Worm (Caenorhabditis elegans) whole organism, mixed stage, embryonic: ENCODE data around the gene M03A1.3.

Source experiments
- bed-3 ChIP-seq: fragments of 200-800 bp; sonication (Bioruptor generic); optimal IDR thresholded peaks from 3 replicates; lab custom pipeline; 2018; ENCODE audit warnings: mild to moderate bottlenecking, missing genetic modification characterization, moderate library complexity, missing compliant biosample characterization
- blmp-1 ChIP-seq: fragments of 150-350 bp; optimal IDR thresholded peaks from 2 replicates; lab custom pipeline; 2014; ENCODE audit warnings: missing biosample characterization, missing genetic modification characterization
- ceh-39 ChIP-seq: fragments of 150-350 bp; optimal IDR thresholded peaks from 2 replicates; lab custom pipeline; 2014; ENCODE audit warnings: missing biosample characterization, missing genetic modification characterization
- ceh-43 ChIP-seq: fragments of 200-800 bp; sonication (Bioruptor generic); optimal IDR thresholded peaks from 2 replicates; lab custom pipeline; 2018; ENCODE audit warnings: mild to moderate bottlenecking, missing genetic modification characterization, moderate library complexity, missing compliant biosample characterization
- ceh-83 ChIP-seq: fragments of 200-800 bp; sonication (Bioruptor generic); optimal IDR thresholded peaks from 2 replicates; lab custom pipeline; 2018; ENCODE audit warnings: mild to moderate bottlenecking, missing genetic modification characterization, missing compliant biosample characterization
- ces-1 ChIP-seq: fragments of 150-350 bp; optimal IDR thresholded peaks from 2 replicates; lab custom pipeline; 2014; ENCODE audit warnings: missing biosample characterization, missing genetic modification reagents, missing genetic modification characterization
- cnd-1 ChIP-seq: fragments of 200-800 bp; sonication (Bioruptor generic); optimal IDR thresholded peaks from 2 replicates; lab custom pipeline; 2018; ENCODE audit warnings: mild to moderate bottlenecking, missing genetic modification characterization, missing compliant biosample characterization
- drap-1 ChIP-seq: fragments of 200-800 bp; sonication (Bioruptor generic); optimal IDR thresholded peaks from 3 replicates; lab custom pipeline; 2018; ENCODE audit warnings: mild to moderate bottlenecking, missing genetic modification characterization, missing compliant biosample characterization
- elt-1 ChIP-seq: sonication (generic microtip); optimal IDR thresholded peaks from 2 replicates; lab custom pipeline; 2017; ENCODE audit warnings: missing genetic modification characterization, mild to moderate bottlenecking, missing compliant biosample characterization, antibody characterized with exemption, moderate library complexity, borderline replicate concordance; ENCODE audit not compliant: insufficient read depth
- flh-1 ChIP-seq: fragments of 200-800 bp; sonication (Bioruptor generic); optimal IDR thresholded peaks from 2 replicates; lab custom pipeline; 2018; ENCODE audit warnings: mild to moderate bottlenecking, missing genetic modification characterization, moderate library complexity, missing compliant biosample characterization
- ham-2 ChIP-seq: fragments of 200-800 bp; sonication (Bioruptor generic); optimal IDR thresholded peaks from 2 replicates; lab custom pipeline; 2018; ENCODE audit warnings: mild to moderate bottlenecking, missing genetic modification characterization, missing compliant biosample characterization
- lin-13 ChIP-seq: fragments of 150-350 bp; optimal IDR thresholded peaks from 2 replicates; lab custom pipeline; 2014; ENCODE audit warnings: missing biosample characterization, missing genetic modification characterization
- lin-32 ChIP-seq: fragments of 200-800 bp; sonication (Bioruptor generic); optimal IDR thresholded peaks from 2 replicates; lab custom pipeline; 2018; ENCODE audit warnings: mild to moderate bottlenecking, missing genetic modification characterization, missing compliant biosample characterization
- lsy-2 ChIP-seq: fragments of 150-350 bp; optimal IDR thresholded peaks from 2 replicates; lab custom pipeline; 2014; ENCODE audit warnings: missing biosample characterization, missing genetic modification characterization
- mab-5 ChIP-seq: fragments of 150-350 bp; optimal IDR thresholded peaks from 2 replicates; lab custom pipeline; 2014; ENCODE audit warnings: missing biosample characterization, missing genetic modification characterization
- mep-1 ChIP-seq: fragments of 150-350 bp; optimal IDR thresholded peaks from 2 replicates; lab custom pipeline; 2017; ENCODE audit warnings: missing biosample characterization, missing genetic modification reagents, missing genetic modification characterization, inconsistent platforms
- mls-2 ChIP-seq: sonication (generic microtip); optimal IDR thresholded peaks from 2 replicates; lab custom pipeline; 2016; ENCODE audit warnings: mild to moderate bottlenecking, missing genetic modification characterization, moderate library complexity, missing compliant biosample characterization
- nhr-2 ChIP-seq: fragments of 150-350 bp; optimal IDR thresholded peaks from 2 replicates; lab custom pipeline; 2014; ENCODE audit warnings: missing biosample characterization, missing genetic modification characterization
- nhr-28 ChIP-seq: fragments of 150-350 bp; optimal IDR thresholded peaks from 2 replicates; lab custom pipeline; 2014; ENCODE audit warnings: missing biosample characterization, missing genetic modification characterization
- nhr-76 ChIP-seq: sonication (generic microtip); optimal IDR thresholded peaks from 2 replicates; lab custom pipeline; 2017; ENCODE audit warnings: missing biosample characterization, missing genetic modification characterization
- pha-4 ChIP-seq: fragments of 150-350 bp; optimal IDR thresholded peaks from 2 replicates; lab custom pipeline; 2018; ENCODE audit warnings: missing biosample characterization, missing genetic modification reagents, missing genetic modification characterization
- sem-2 ChIP-seq: fragments of 200-800 bp; sonication (Bioruptor generic); optimal IDR thresholded peaks from 2 replicates; lab custom pipeline; 2018; ENCODE audit warnings: mild to moderate bottlenecking, missing genetic modification characterization, missing compliant biosample characterization
- snpc-4 ChIP-seq: fragments of 150-350 bp; optimal IDR thresholded peaks from 2 replicates; lab custom pipeline; 2014; ENCODE audit warnings: missing biosample characterization, missing genetic modification characterization
- sptf-1 ChIP-seq: sonication (generic microtip); optimal IDR thresholded peaks from 2 replicates; lab custom pipeline; 2017; ENCODE audit warnings: mild to moderate bottlenecking, missing genetic modification characterization, moderate library complexity, missing compliant biosample characterization
- tbx-8 ChIP-seq: fragments of 200-800 bp; sonication (Bioruptor generic); optimal IDR thresholded peaks from 2 replicates; lab custom pipeline; 2018; ENCODE audit warnings: mild to moderate bottlenecking, missing genetic modification characterization, moderate library complexity, missing compliant biosample characterization
- unc-120 ChIP-seq: sonication (generic microtip); optimal IDR thresholded peaks from 2 replicates; lab custom pipeline; 2017; ENCODE audit warnings: missing genetic modification characterization, missing compliant biosample characterization; ENCODE audit not compliant: poor library complexity, severe bottlenecking
- unc-39 ChIP-seq: fragments of 150-350 bp; optimal IDR thresholded peaks from 2 replicates; lab custom pipeline; 2014; ENCODE audit warnings: missing biosample characterization, missing genetic modification characterization
- unc-62 ChIP-seq: fragments of 150-350 bp; optimal IDR thresholded peaks from 2 replicates; lab custom pipeline; 2014; ENCODE audit warnings: missing biosample characterization, missing genetic modification reagents, missing genetic modification characterization
- zip-8 ChIP-seq: fragments of 150-350 bp; optimal IDR thresholded peaks from 2 replicates; lab custom pipeline; 2014; ENCODE audit warnings: missing biosample characterization, missing genetic modification characterization
- ztf-11 ChIP-seq: fragments of 150-350 bp; optimal IDR thresholded peaks from 2 replicates; lab custom pipeline; 2014; ENCODE audit warnings: missing biosample characterization, missing genetic modification characterization

The M03A1.3 gene

DNA sequence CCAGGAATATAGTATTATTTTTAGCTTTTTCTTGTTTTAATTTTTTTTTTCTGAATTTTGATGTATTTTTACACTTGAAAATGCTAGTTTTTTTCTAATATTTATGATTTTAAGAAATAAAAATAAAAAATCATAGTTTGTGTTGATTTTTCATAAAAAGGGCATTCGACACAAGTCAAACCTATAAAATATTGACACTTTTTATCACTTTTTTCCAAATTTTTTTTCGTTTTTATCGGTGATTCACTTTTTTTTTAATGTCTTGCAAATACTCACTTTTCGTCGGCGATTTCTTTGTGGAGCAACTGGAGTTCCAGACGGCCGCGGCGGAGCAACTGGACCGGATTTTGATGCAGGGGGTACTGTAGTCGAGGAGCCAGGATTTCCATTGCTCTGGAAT lies 39.9 kb downstream of the M03A1.3 start:
- TF ChIP-seq lin-13 = no peak
- no peak for TF ChIP-seq ceh-83 (GFP tag; lab: Kevin White, UChicago)
- no peak for TF ChIP-seq nhr-2 (tag; lab: Kevin White, UChicago)
- TF ChIP-seq bed-3 = no peak
- TF ChIP-seq sem-2 (GFP tag; lab: Kevin White, UChicago) = no peak

DNA sequence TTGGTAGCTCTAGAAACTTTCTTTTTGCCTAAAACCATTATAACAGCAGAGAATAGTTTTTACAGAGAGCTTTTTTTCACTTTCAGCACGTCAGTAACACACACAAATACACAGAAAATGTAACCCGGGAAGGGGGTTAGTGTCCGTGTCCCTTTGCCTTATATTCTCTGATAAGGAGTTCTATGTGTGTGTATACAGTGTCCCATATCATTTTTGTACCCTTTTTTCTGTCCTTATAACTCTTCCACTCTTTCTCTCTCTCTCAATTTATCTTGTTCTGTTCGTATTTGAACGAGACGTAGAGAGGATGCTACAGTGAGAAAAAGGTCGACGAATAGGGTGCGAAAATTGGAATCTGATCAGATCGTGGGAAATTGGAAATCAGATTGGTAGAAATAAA lies 41.2 kb downstream of the M03A1.3 start:
- TF ChIP-seq mls-2 (tag; lab: Kevin White, UChicago) (no peak), bed-3 (no peak), lin-13 (no peak), zip-8 (tag; lab: Kevin White, UChicago) (no peak), tbx-8 (no peak), unc-39 (tag; lab: Kevin White, UChicago) (no peak), cnd-1 (no peak), sptf-1 (tag; lab: Kevin White, UChicago) (no peak), ces-1 (GFP tag; lab: Kevin White, UChicago) (no peak), nhr-76 (tag; lab: Kevin White, UChicago) (no peak), unc-120 (no peak), lin-32 (GFP tag; lab: Kevin White, UChicago) (no peak)

- TF ChIP-seq snpc-4 (tag; lab: Kevin White, UChicago) (no peak), ham-2 (no peak), tbx-8 (no peak), mls-2 (tag; lab: Kevin White, UChicago) (no peak), ztf-11 (tag; lab: Kevin White, UChicago) (no peak), pha-4 (tag; lab: Kevin White, UChicago) (no peak), cnd-1 (no peak), ceh-39 (tag; lab: Kevin White, UChicago) (no peak), nhr-28 (no peak), zip-8 (tag; lab: Kevin White, UChicago) (no peak), sptf-1 (tag; lab: Kevin White, UChicago) (no peak), ces-1 (GFP tag; lab: Kevin White, UChicago) (no peak), ceh-43 (GFP tag; lab: Kevin White, UChicago) (no peak), nhr-76 (tag; lab: Kevin White, UChicago) (no peak)
- TF ChIP-seq, all 35 proteins: peak for 0
These were observed 42.3 kb downstream of the M03A1.3 start for ce11 chrII:4599838-4600237.

DNA sequence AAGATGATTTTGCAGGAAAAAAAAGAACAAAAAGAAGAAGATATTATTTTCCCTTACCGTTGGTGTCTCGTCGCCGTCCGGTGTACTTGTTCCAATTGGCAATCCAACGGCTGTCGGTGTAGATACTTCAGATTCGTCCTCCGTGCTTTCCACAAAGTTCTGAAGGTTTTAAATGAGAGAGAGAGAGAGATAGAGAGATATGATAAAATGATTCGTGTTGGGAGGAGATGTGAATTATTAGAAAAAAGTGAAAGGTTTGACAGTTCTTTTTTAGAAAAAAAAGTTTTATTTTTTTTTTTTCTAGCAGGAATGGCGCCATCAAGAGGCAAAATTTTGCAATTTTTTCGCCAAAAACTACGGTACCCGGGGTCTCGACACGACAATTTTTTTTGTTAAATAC lies 42.7 kb downstream of the M03A1.3 start:
- TF ChIP-seq blmp-1 (tag; lab: Kevin White, UChicago) (no peak), drap-1 (no peak), nhr-76 (tag; lab: Kevin White, UChicago) (no peak), cnd-1 (no peak), unc-39 (tag; lab: Kevin White, UChicago) (no peak), unc-120 (no peak), unc-62 (GFP tag; lab: Kevin White, UChicago) (no peak), nhr-2 (tag; lab: Kevin White, UChicago) (no peak), elt-1 (no peak), bed-3 (no peak), zip-8 (tag; lab: Kevin White, UChicago) (no peak), mep-1 (tag; lab: Kevin White, UChicago) (no peak), flh-1 (no peak)

DNA sequence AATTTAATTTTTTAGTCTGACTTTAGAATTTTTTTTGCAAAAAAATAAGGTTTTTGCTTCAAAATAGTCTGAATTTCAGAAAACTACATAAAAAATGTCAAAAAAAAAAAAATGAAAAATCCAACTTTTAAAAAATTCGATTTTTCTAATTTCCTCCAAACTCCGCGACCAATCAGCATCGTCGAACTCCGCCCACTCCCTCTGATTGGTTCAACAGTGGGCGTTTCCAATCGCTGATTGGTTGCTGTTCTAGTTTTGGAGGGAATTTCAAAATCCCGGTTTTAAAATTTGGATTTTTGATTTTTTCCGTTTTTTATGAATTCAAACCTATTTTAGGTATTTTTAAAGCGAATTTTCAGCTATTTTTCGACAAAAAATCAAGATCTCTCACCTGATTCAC lies 43.2 kb downstream of the M03A1.3 start:
- TF ChIP-seq unc-120 (no peak), zip-8 (tag; lab: Kevin White, UChicago) (no peak), mls-2 (tag; lab: Kevin White, UChicago) (no peak), blmp-1 (tag; lab: Kevin White, UChicago) (no peak), ceh-43 (GFP tag; lab: Kevin White, UChicago) (no peak), lsy-2 (no peak), bed-3 (no peak), mab-5 (tag; lab: Kevin White, UChicago) (no peak), tbx-8 (no peak), lin-32 (GFP tag; lab: Kevin White, UChicago) (no peak)

ce11 chrII:4601256-4601655 lies 43.7 kb downstream of the M03A1.3 start, which contains the start of gene ipla-1:
Gene ipla-1, minus strand, starts transcription at chrII:4601356.
- TF ChIP-seq ces-1 (GFP tag; lab: Kevin White, UChicago) = no peak
- no peak for TF ChIP-seq ceh-83 (GFP tag; lab: Kevin White, UChicago)
- TF ChIP-seq tbx-8 = no peak
